Worm (Caenorhabditis elegans) whole organism, mixed stage, embryonic: ENCODE results near the gene cdh-7.

Experiments
- blmp-1 ChIP-seq: fragments of 150-350 bp; optimal IDR thresholded peaks from 2 replicates; lab custom pipeline; 2014; ENCODE audit warnings: missing biosample characterization, missing genetic modification characterization
- elt-1 ChIP-seq: sonication (generic microtip); optimal IDR thresholded peaks from 2 replicates; lab custom pipeline; 2017; ENCODE audit warnings: missing genetic modification characterization, mild to moderate bottlenecking, missing compliant biosample characterization, antibody characterized with exemption, moderate library complexity, borderline replicate concordance; ENCODE audit not compliant: insufficient read depth
- flh-1 ChIP-seq: fragments of 200-800 bp; sonication (Bioruptor generic); optimal IDR thresholded peaks from 2 replicates; lab custom pipeline; 2018; ENCODE audit warnings: mild to moderate bottlenecking, missing genetic modification characterization, moderate library complexity, missing compliant biosample characterization
- lsy-2 ChIP-seq: fragments of 150-350 bp; optimal IDR thresholded peaks from 2 replicates; lab custom pipeline; 2014; ENCODE audit warnings: missing biosample characterization, missing genetic modification characterization
- mab-5 ChIP-seq: fragments of 150-350 bp; optimal IDR thresholded peaks from 2 replicates; lab custom pipeline; 2014; ENCODE audit warnings: missing biosample characterization, missing genetic modification characterization
- mls-2 ChIP-seq: sonication (generic microtip); optimal IDR thresholded peaks from 2 replicates; lab custom pipeline; 2016; ENCODE audit warnings: mild to moderate bottlenecking, missing genetic modification characterization, moderate library complexity, missing compliant biosample characterization
- nhr-28 ChIP-seq: fragments of 150-350 bp; optimal IDR thresholded peaks from 2 replicates; lab custom pipeline; 2014; ENCODE audit warnings: missing biosample characterization, missing genetic modification characterization
- nhr-76 ChIP-seq: sonication (generic microtip); optimal IDR thresholded peaks from 2 replicates; lab custom pipeline; 2017; ENCODE audit warnings: missing biosample characterization, missing genetic modification characterization
- pha-4 ChIP-seq: fragments of 150-350 bp; optimal IDR thresholded peaks from 2 replicates; lab custom pipeline; 2018; ENCODE audit warnings: missing biosample characterization, missing genetic modification reagents, missing genetic modification characterization
- snpc-4 ChIP-seq: fragments of 150-350 bp; optimal IDR thresholded peaks from 2 replicates; lab custom pipeline; 2014; ENCODE audit warnings: missing biosample characterization, missing genetic modification characterization
- tbx-8 ChIP-seq: fragments of 200-800 bp; sonication (Bioruptor generic); optimal IDR thresholded peaks from 2 replicates; lab custom pipeline; 2018; ENCODE audit warnings: mild to moderate bottlenecking, missing genetic modification characterization, moderate library complexity, missing compliant biosample characterization
- unc-39 ChIP-seq: fragments of 150-350 bp; optimal IDR thresholded peaks from 2 replicates; lab custom pipeline; 2014; ENCODE audit warnings: missing biosample characterization, missing genetic modification characterization
- unc-62 ChIP-seq: fragments of 150-350 bp; optimal IDR thresholded peaks from 2 replicates; lab custom pipeline; 2014; ENCODE audit warnings: missing biosample characterization, missing genetic modification reagents, missing genetic modification characterization
- ztf-11 ChIP-seq: fragments of 150-350 bp; optimal IDR thresholded peaks from 2 replicates; lab custom pipeline; 2014; ENCODE audit warnings: missing biosample characterization, missing genetic modification characterization

- no peak for TF ChIP-seq flh-1 (GFP tag; lab: Kevin White, UChicago)
- TF ChIP-seq elt-1 (tag; lab: Kevin White, UChicago) = no peak
- TF ChIP-seq lsy-2 (tag; lab: Kevin White, UChicago) = no peak
- no peak for TF ChIP-seq ztf-11
- no peak for TF ChIP-seq nhr-28 (tag; lab: Kevin White, UChicago)
- TF ChIP-seq unc-62 (GFP tag; lab: Kevin White, UChicago) = no peak
- TF ChIP-seq snpc-4 = no peak
- no peak for TF ChIP-seq tbx-8 (GFP tag; lab: Kevin White, UChicago)
- TF ChIP-seq pha-4 = no peak
- no peak for TF ChIP-seq unc-39 (tag; lab: Kevin White, UChicago)
- no peak for TF ChIP-seq blmp-1
- no peak for TF ChIP-seq nhr-76 (tag; lab: Kevin White, UChicago)
- TF ChIP-seq mls-2 (tag; lab: Kevin White, UChicago) = no peak
- TF ChIP-seq mab-5 (tag; lab: Kevin White, UChicago) = no peak
These were observed 13.9 kb downstream of the cdh-7 start, which contains the start of gene rbm-28 for ce11 chrII:14856922-14857321.
